Fruit fly (Drosophila melanogaster) whole organism, pupa: ENCODE measurements around the gene scramb2.

Experiments
- CG12605 ChIP-seq: fragments of 200-800 bp; sonication (Bioruptor generic); IDR thresholded peaks from 2 replicates; pipeline ENCODE4 v1.3.6; 2022; ENCODE audit warnings: missing biosample characterization, missing genetic modification characterization
- CG13204 ChIP-seq: fragments of 200-800 bp; sonication (Bioruptor generic); optimal IDR thresholded peaks from 2 replicates; lab custom pipeline; 2018; ENCODE audit warnings: missing biosample characterization, mild to moderate bottlenecking, missing genetic modification characterization, moderate library complexity
- CG15710 ChIP-seq: fragments of 200-800 bp; sonication (Bioruptor generic); optimal IDR thresholded peaks from 2 replicates; lab custom pipeline; 2018; ENCODE audit warnings: missing biosample characterization, mild to moderate bottlenecking, missing genetic modification characterization, moderate library complexity
- CG17806 ChIP-seq: fragments of 200-800 bp; sonication (Bioruptor generic); optimal IDR thresholded peaks from 2 replicates; lab custom pipeline; 2018; ENCODE audit warnings: missing biosample characterization, mild to moderate bottlenecking, missing genetic modification characterization, moderate library complexity
- CG32121 ChIP-seq: fragments of 200-800 bp; sonication (Bioruptor generic); IDR thresholded peaks from 2 replicates; pipeline ENCODE4 v1.3.6; 2022; ENCODE audit warnings: missing biosample characterization, missing genetic modification characterization
- CG34367 ChIP-seq: fragments of 200-800 bp; sonication (Bioruptor generic); optimal IDR thresholded peaks from 2 replicates; lab custom pipeline; 2018; ENCODE audit warnings: missing biosample characterization, mild to moderate bottlenecking, missing genetic modification characterization
- CG8159 ChIP-seq: fragments of 200-800 bp; sonication (Bioruptor generic); optimal IDR thresholded peaks from 3 replicates; lab custom pipeline; 2018; ENCODE audit warnings: missing biosample characterization, mild to moderate bottlenecking, missing genetic modification characterization, moderate library complexity
- CG9948 ChIP-seq: fragments of 200-800 bp; sonication (Bioruptor generic); optimal IDR thresholded peaks from 2 replicates; lab custom pipeline; 2018; ENCODE audit warnings: missing biosample characterization, mild to moderate bottlenecking, missing genetic modification characterization, moderate library complexity
- EcR ChIP-seq: fragments of 200-800 bp; sonication (Bioruptor generic); optimal IDR thresholded peaks from 3 replicates; lab custom pipeline; 2019; ENCODE audit warnings: missing biosample characterization, missing genetic modification characterization, mild to moderate bottlenecking, moderate library complexity, missing genetic modification reagents
- Pif1A ChIP-seq: fragments of 200-800 bp; sonication (Bioruptor generic); optimal IDR thresholded peaks from 3 replicates; lab custom pipeline; 2016; ENCODE audit warnings: missing biosample characterization, missing genetic modification characterization
- Snoo ChIP-seq: fragments of 200-800 bp; sonication (Bioruptor generic); optimal IDR thresholded peaks from 3 replicates; lab custom pipeline; 2017; ENCODE audit warnings: missing biosample characterization, mild to moderate bottlenecking, missing genetic modification characterization, inconsistent platforms
- fd96Ca ChIP-seq: fragments of 200-800 bp; sonication (Bioruptor generic); IDR thresholded peaks from 3 replicates; pipeline ENCODE4 v1.3.6; 2022; ENCODE audit warnings: missing biosample characterization, missing genetic modification characterization
- rn ChIP-seq: fragments of 200-800 bp; sonication (Bioruptor generic); IDR thresholded peaks from 2 replicates; pipeline ENCODE4 v1.3.6; 2022; ENCODE audit warnings: missing biosample characterization, missing genetic modification characterization

- TF ChIP-seq CG15710 (tag; lab: Kevin White, UChicago) (peak; percentile 76), CG17806 (peak; percentile 72), CG8159 (tag; lab: Kevin White, UChicago) (peak; percentile 74), CG13204 (GFP tag; lab: Kevin White, UChicago) (no peak), CG32121 (GFP tag; lab: Robert Waterston, UW) (peak; percentile 64; the same call in 1 of the 2 replicates), CG12605 (GFP tag; lab: Robert Waterston, UW) (peak; percentile 50), fd96Ca (peak; percentile 73; the same call in 2 of the 3 replicates), Pif1A (GFP tag; lab: Kevin White, UChicago) (peak; percentile 83), EcR (GFP tag; lab: Kevin White, UChicago) (no peak), CG9948 (peak; percentile 71), Snoo (peak; percentile 77), CG34367 (peak; percentile 69), rn (GFP tag; lab: Robert Waterston, UW) (no peak)
These were observed 10.6 kb downstream of the scramb2 start for dm6 chr3L:3035769-3036583.
